Worm (Caenorhabditis elegans): ENCODE results near the gene lst-5.

ce11 chrII:7037659-7038342, 15.1 kb downstream of the lst-5 start, which contains the start of gene cin-4:
- TF ChIP-seq ref-1 (GFP tag; conservative IDR thresholded peaks at IDR 0.05) (no peak), ztf-29 (GFP tag; IDR thresholded peaks at IDR 0.05) (no peak), klf-2 (GFP tag; conservative IDR thresholded peaks at IDR 0.05) (no peak)
